Fruit fly (Drosophila melanogaster): ENCODE data around the gene CG7215.

CG7215 gene

DNA sequence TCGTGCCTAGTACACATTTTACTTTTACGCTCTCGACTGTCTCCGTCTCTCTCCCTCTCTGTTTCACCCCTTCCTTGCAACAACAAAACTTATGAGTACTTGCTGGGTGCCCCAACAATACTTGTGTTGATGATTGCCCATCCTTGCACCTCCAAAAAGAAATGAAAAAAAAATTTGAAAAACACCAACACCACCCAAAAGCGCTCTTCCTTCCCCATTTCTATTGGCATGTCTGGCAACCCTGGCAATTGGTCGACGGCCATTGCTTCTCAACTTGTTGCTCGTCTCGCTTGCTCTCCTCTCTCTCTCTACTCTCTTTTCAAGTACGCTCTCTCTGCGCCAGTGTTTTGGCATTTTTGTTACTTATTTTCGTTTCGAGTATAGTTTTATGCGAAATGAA, 1.3 kb upstream of the CG7215 start (continued):
- TF ChIP-seq CG11504 (tag; optimal IDR thresholded peaks at IDR 0.05) (peak; percentile 97), CG15696 (tag; optimal IDR thresholded peaks at IDR 0.05) (no peak), phol (tag; optimal IDR thresholded peaks at IDR 0.05) (peak; percentile 85), CG13287 (GFP tag; IDR thresholded peaks at IDR 0.05; ENCODE audit: partially characterized antibody) (peak; percentile 15; the same call in 1 of the 2 replicates), stwl (tag; optimal IDR thresholded peaks at IDR 0.05) (peak; percentile 20), CG12155 (GFP tag; optimal IDR thresholded peaks at IDR 0.05) (peak; percentile 38), HLH54F (GFP tag; optimal IDR thresholded peaks at IDR 0.05) (peak; percentile 3), Fer2 (tag; optimal IDR thresholded peaks at IDR 0.05) (peak; percentile 14), Deaf1 (tag; optimal IDR thresholded peaks at IDR 0.05) (no peak), vfl (GFP tag; optimal IDR thresholded peaks at IDR 0.05) (no peak), Hr78 (GFP tag; optimal IDR thresholded peaks at IDR 0.05) (no peak), CG6175 (GFP tag; IDR thresholded peaks at IDR 0.05) (0 out of 3 replicates have a peak, but pooled peaks have one; percentile 25)

DNA sequence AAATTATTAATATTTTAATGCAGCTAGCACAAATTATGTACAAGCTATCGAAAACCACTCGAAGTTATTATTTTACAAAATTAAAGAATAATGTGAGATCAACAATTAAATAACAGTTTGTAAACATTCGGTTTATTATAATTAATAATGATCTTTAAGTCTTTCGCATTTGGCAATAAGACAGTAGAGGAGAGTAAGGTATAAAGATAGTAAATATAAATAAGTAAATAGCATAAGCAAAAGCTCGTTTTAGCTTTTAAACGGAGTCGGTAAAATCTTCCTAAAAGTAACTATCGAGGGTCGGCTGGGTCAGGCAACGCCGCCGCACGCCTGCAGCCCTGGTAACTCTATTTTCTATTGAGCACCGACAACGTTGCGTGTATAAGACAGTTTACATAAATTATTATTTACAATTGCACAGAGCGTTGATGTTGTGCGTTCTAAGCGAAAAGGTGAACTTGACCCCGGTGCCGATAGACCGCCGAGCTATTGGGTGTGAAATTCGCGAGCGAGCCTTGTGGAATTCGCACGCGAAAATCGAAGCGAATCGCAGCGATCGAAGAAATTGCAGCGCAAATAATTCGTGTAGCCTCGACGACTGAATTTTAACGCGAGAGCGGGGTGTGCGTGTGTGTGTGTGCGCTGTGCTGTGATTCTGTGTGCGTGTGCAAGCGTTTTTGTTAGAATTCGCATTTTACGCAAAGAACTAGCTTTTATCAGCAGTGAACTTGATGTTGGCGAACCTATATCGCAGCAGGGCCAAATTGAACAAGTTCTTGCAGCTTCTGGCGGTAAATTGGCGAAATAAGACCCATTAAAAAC, 554 bp upstream of the CG7215 start, which contains the start of gene wrd:
TSS of gene wrd (plus strand) at position 342 of the 822 bp plus-strand sequence.
- TF ChIP-seq tup (GFP tag; optimal IDR thresholded peaks at IDR 0.05) (no peak), seq (GFP tag; IDR thresholded peaks at IDR 0.05) (no peak), Oli (tag; optimal IDR thresholded peaks at IDR 0.05) (peak; percentile 33), CG8089 (GFP tag; optimal IDR thresholded peaks at IDR 0.05) (no peak), pum (GFP tag; optimal IDR thresholded peaks at IDR 0.05) (no peak), unpg (GFP tag; optimal IDR thresholded peaks at IDR 0.05) (no peak), HLH4C (GFP tag; IDR thresholded peaks at IDR 0.05; ENCODE audit: partially characterized antibody) (no peak), CG15269 (tag; optimal IDR thresholded peaks at IDR 0.05) (no peak), croc (GFP tag; conservative IDR thresholded peaks at IDR 0.05) (no peak), CG14710 (tag; optimal IDR thresholded peaks at IDR 0.05) (peak; percentile 33), tgo (GFP tag; IDR thresholded peaks at IDR 0.05) (no peak), Myb (GFP tag; optimal IDR thresholded peaks at IDR 0.05) (no peak), CrebB (tag; optimal IDR thresholded peaks at IDR 0.05) (no peak), Ada2b (GFP tag; IDR thresholded peaks at IDR 0.05) (no peak), CG4730 (GFP tag; IDR thresholded peaks at IDR 0.05) (no peak), CG8478 (optimal IDR thresholded peaks at IDR 0.05) (no peak), CG8924 (tag; optimal IDR thresholded peaks at IDR 0.05) (peak; percentile 36), CG2199 (GFP tag; IDR thresholded peaks at IDR 0.05) (no peak), tll (GFP tag; optimal IDR thresholded peaks at IDR 0.05) (no peak), sens-2 (GFP tag; IDR thresholded peaks at IDR 0.05) (no peak), usp (GFP tag; optimal IDR thresholded peaks at IDR 0.05) (no peak), ftz-f1 (GFP tag; optimal IDR thresholded peaks at IDR 0.05) (peak; percentile 75), CG7786 (GFP tag; optimal IDR thresholded peaks at IDR 0.05) (no peak), sd (tag; optimal IDR thresholded peaks at IDR 0.05) (peak; percentile 30), kni (GFP tag; optimal IDR thresholded peaks at IDR 0.05) (peak; percentile 6), CG12942 (GFP tag; optimal IDR thresholded peaks at IDR 0.05) (no peak), CG3847 (GFP tag; IDR thresholded peaks at IDR 0.05) (peak; percentile 8; the same call in 1 of the 2 replicates), Chrac-16 (GFP tag; optimal IDR thresholded peaks at IDR 0.05) (no peak), NfI (GFP tag; optimal IDR thresholded peaks at IDR 0.05) (no peak), br (optimal IDR thresholded peaks at IDR 0.05) (no peak), fd3F (GFP tag; optimal IDR thresholded peaks at IDR 0.05) (no peak), CG3163 (GFP tag; optimal IDR thresholded peaks at IDR 0.05) (no peak), peb (GFP tag; IDR thresholded peaks at IDR 0.05) (no peak), B-H2 (GFP tag; optimal IDR thresholded peaks at IDR 0.05) (no peak), CG11247 (GFP tag; IDR thresholded peaks at IDR 0.05) (no peak), CG4360 (GFP tag; IDR thresholded peaks at IDR 0.05) (no peak), vnd (GFP tag; IDR thresholded peaks at IDR 0.05; ENCODE audit: partially characterized antibody) (no peak)
